Worm (Caenorhabditis elegans): ENCODE results near the gene gcy-25.

DNA sequence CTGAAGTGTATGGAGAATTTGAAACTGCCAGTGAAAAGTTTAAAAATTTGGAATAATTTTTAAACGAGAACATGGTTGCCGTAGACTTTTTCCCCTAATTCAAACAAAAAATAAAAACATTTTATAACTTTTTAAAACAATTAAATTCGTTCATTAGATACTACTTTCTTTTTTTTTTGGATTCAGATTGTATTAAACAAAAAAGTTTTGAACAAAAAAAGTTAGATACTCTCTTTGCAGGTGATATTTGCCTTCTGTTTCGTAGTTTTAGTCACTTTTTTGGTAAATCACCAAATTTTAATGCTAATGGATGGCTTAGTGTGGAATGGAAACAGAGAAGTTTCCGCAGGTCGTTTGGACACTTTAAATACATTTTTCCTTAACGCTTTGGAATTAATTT, 2.4 kb upstream of the gcy-25 start, which contains the start of gene Y105C5B.1:
- no peak for TF ChIP-seq snpc-4 (tag; optimal IDR thresholded peaks at IDR 0.05)
- no peak for TF ChIP-seq sptf-1 (tag; optimal IDR thresholded peaks at IDR 0.05)
- TF ChIP-seq ham-2 (GFP tag; optimal IDR thresholded peaks at IDR 0.05) = no peak
- TF ChIP-seq elt-1 (tag; optimal IDR thresholded peaks at IDR 0.05; ENCODE audit: borderline replicate concordance, insufficient read depth) = no peak

Data from whole organism, mixed stage, embryonic.